Worm (Caenorhabditis elegans): ENCODE data around the gene ints-13.

- TF ChIP-seq egl-13 (tag; optimal IDR thresholded peaks at IDR 0.05) (no peak), lir-3 (tag; optimal IDR thresholded peaks at IDR 0.05; ENCODE audit: poor library complexity) (no peak), lin-15B (tag; optimal IDR thresholded peaks at IDR 0.05) (no peak), aly-2 (tag; optimal IDR thresholded peaks at IDR 0.05) (no peak), nhr-90 (tag; optimal IDR thresholded peaks at IDR 0.05; ENCODE audit: poor library complexity) (no peak), efl-1 (optimal IDR thresholded peaks at IDR 0.05) (no peak), efl-1 (GFP tag; optimal IDR thresholded peaks at IDR 0.05 in 1 of 2) (no peak), nhr-76 (tag; optimal IDR thresholded peaks at IDR 0.05) (no peak), C16A3.4 (tag; optimal IDR thresholded peaks at IDR 0.05) (no peak), unc-62 (GFP tag; optimal IDR thresholded peaks at IDR 0.05) (no peak), nhr-11 (tag; optimal IDR thresholded peaks at IDR 0.05) (no peak), ztf-4 (tag; optimal IDR thresholded peaks at IDR 0.05) (no peak), F16B12.6 (tag; optimal IDR thresholded peaks at IDR 0.05) (no peak)
Measured at ce11 chrIV:204998-205397, 32.3 kb downstream of the ints-13 start, which contains the start of gene coa-1.
